Fruit fly (Drosophila melanogaster): ENCODE measurements around the gene CG17110.

CG17110 gene

dm6 chr3R:23127796-23128195 is 36.3 kb downstream of the CG17110 start, which contains the start of gene CG31457 (continued):
- TF ChIP-seq Scr (GFP tag; IDR thresholded peaks at IDR 0.05; ENCODE audit: partially characterized antibody), result peak; percentile 79
- no peak for TF ChIP-seq CG14965 (GFP tag; optimal IDR thresholded peaks at IDR 0.05; ENCODE audit: borderline replicate concordance)
- no peak for TF ChIP-seq CG7928 (GFP tag; optimal IDR thresholded peaks at IDR 0.05)
- TF ChIP-seq ara (GFP tag; IDR thresholded peaks at IDR 0.05), result no peak
- no peak for TF ChIP-seq Mes4 (GFP tag; optimal IDR thresholded peaks at IDR 0.05)
- no peak for TF ChIP-seq CG18476 (GFP tag; optimal IDR thresholded peaks at IDR 0.05)
- peak; percentile 82 for TF ChIP-seq Dref (GFP tag; IDR thresholded peaks at IDR 0.05)
- peak; percentile 33 for TF ChIP-seq CG33213 (GFP tag; optimal IDR thresholded peaks at IDR 0.05)
- no peak for TF ChIP-seq sens-2 (GFP tag; IDR thresholded peaks at IDR 0.05)
- TF ChIP-seq Ets97D (GFP tag; optimal IDR thresholded peaks at IDR 0.05), result peak; percentile 64
- TF ChIP-seq en (GFP tag; optimal IDR thresholded peaks at IDR 0.05), result no peak
- no peak for TF ChIP-seq toy (GFP tag; IDR thresholded peaks at IDR 0.05)
- TF ChIP-seq z (GFP tag; IDR thresholded peaks at IDR 0.05), result no peak
- no peak for TF ChIP-seq CG17361 (GFP tag; IDR thresholded peaks at IDR 0.05)
- no peak for TF ChIP-seq abd-A (tag; optimal IDR thresholded peaks at IDR 0.05)
- TF ChIP-seq Kr (GFP tag; optimal IDR thresholded peaks at IDR 0.05), result no peak
- no peak for TF ChIP-seq aop (GFP tag; IDR thresholded peaks at IDR 0.05)
- TF ChIP-seq CG2199 (GFP tag; IDR thresholded peaks at IDR 0.05), result no peak
- TF ChIP-seq pho (GFP tag; optimal IDR thresholded peaks at IDR 0.05), result no peak
- TF ChIP-seq run (tag; optimal IDR thresholded peaks at IDR 0.05), result no peak
- TF ChIP-seq ato (GFP tag; IDR thresholded peaks at IDR 0.05; ENCODE audit: partially characterized antibody), result peak; percentile 41
- TF ChIP-seq bcd (GFP tag; optimal IDR thresholded peaks at IDR 0.05), result no peak
- TF ChIP-seq sisA (GFP tag; IDR thresholded peaks at IDR 0.05), result no peak
- TF ChIP-seq unc-4 (GFP tag; IDR thresholded peaks at IDR 0.05; ENCODE audit: partially characterized antibody), result peak; percentile 89
- TF ChIP-seq CG12942 (GFP tag; optimal IDR thresholded peaks at IDR 0.05), result no peak
- no peak for TF ChIP-seq ssp (GFP tag; IDR thresholded peaks at IDR 0.05)
- TF ChIP-seq CG9437 (GFP tag; optimal IDR thresholded peaks at IDR 0.05), result no peak
- TF ChIP-seq nau (GFP tag; optimal IDR thresholded peaks at IDR 0.05), result no peak
- TF ChIP-seq maf-S (GFP tag; optimal IDR thresholded peaks at IDR 0.05), result no peak
- peak; percentile 98 for TF ChIP-seq Dp (GFP tag; optimal IDR thresholded peaks at IDR 0.05)
- TF ChIP-seq Atf6 (GFP tag; IDR thresholded peaks at IDR 0.05), result no peak
- no peak for TF ChIP-seq Chrac-16 (GFP tag; optimal IDR thresholded peaks at IDR 0.05)
- no peak for TF ChIP-seq bowl (GFP tag; IDR thresholded peaks at IDR 0.05)
- no peak for TF ChIP-seq CG3838 (GFP tag; optimal IDR thresholded peaks at IDR 0.05)
- no peak for TF ChIP-seq HHEX (GFP tag; optimal IDR thresholded peaks at IDR 0.05)
- peak; percentile 75 for TF ChIP-seq CG4617 (GFP tag; optimal IDR thresholded peaks at IDR 0.05; ENCODE audit: borderline replicate concordance)
- TF ChIP-seq Aef1 (GFP tag; IDR thresholded peaks at IDR 0.05), result no peak
- TF ChIP-seq trh (GFP tag; optimal IDR thresholded peaks at IDR 0.05), result no peak
- TF ChIP-seq Sox102F (GFP tag; optimal IDR thresholded peaks at IDR 0.05), result no peak
- TF ChIP-seq gsb (GFP tag; IDR thresholded peaks at IDR 0.05), result no peak
- no peak for TF ChIP-seq CG13424 (tag; optimal IDR thresholded peaks at IDR 0.05)
- TF ChIP-seq ftz-f1 (GFP tag; optimal IDR thresholded peaks at IDR 0.05), result peak; percentile 85
- TF ChIP-seq CG6175 (GFP tag; IDR thresholded peaks at IDR 0.05), result no peak
- no peak for TF ChIP-seq CG11247 (GFP tag; IDR thresholded peaks at IDR 0.05)
- TF ChIP-seq CG10654 (GFP tag; optimal IDR thresholded peaks at IDR 0.05), result no peak
- no peak for TF ChIP-seq Hand (GFP tag; optimal IDR thresholded peaks at IDR 0.05)
- TF ChIP-seq CG31224 (GFP tag; IDR thresholded peaks at IDR 0.05), result no peak
- TF ChIP-seq grau (tag; optimal IDR thresholded peaks at IDR 0.05), result no peak
- TF ChIP-seq pan (optimal IDR thresholded peaks at IDR 0.05), result no peak
- TF ChIP-seq pan (GFP tag; optimal IDR thresholded peaks at IDR 0.05 in 1 of 2, IDR thresholded peaks at IDR 0.05 in 1 of 2), result no peak
- no peak for TF ChIP-seq Oaz (GFP tag; IDR thresholded peaks at IDR 0.05)
- peak; percentile 76 for TF ChIP-seq knrl (GFP tag; IDR thresholded peaks at IDR 0.05; ENCODE audit: partially characterized antibody)
- TF ChIP-seq HLH4C (GFP tag; IDR thresholded peaks at IDR 0.05; ENCODE audit: partially characterized antibody), result peak; percentile 69

Data from whole organism, embryonic.